Fruit fly (Drosophila melanogaster) whole organism, embryonic: ENCODE measurements around the gene CG33489.
A peak's percentile ranks its signal among the peaks of the same experiment; 100 is the strongest.

ENCODE experiments used
- Antp ChIP-seq: fragments of 200-800 bp; sonication (Bioruptor generic); optimal IDR thresholded peaks from 3 replicates; lab custom pipeline; 2016; ENCODE audit warnings: missing biosample characterization, missing genetic modification characterization
- Asciz ChIP-seq: fragments of 200-800 bp; sonication (Bioruptor generic); optimal IDR thresholded peaks from 2 replicates; lab custom pipeline; 2017; ENCODE audit warnings: missing biosample characterization, mild to moderate bottlenecking, missing genetic modification characterization, missing genetic modification reagents
- Atf3 ChIP-seq: fragments of 200-800 bp; sonication (Bioruptor generic); optimal IDR thresholded peaks from 3 replicates; lab custom pipeline; 2016; ENCODE audit warnings: missing biosample characterization, missing genetic modification characterization
- CG11085 ChIP-seq: fragments of 200-800 bp; sonication (Bioruptor generic); IDR thresholded peaks from 2 replicates; pipeline ENCODE4 v1.3.6; 2022; ENCODE audit warnings: missing biosample characterization, missing genetic modification characterization
- CG11504 ChIP-seq: fragments of 200-800 bp; sonication (Bioruptor generic); optimal IDR thresholded peaks from 3 replicates; lab custom pipeline; 2019; ENCODE audit warnings: missing biosample characterization, mild to moderate bottlenecking, missing genetic modification characterization, moderate library complexity
- CG14710 ChIP-seq: fragments of 200-800 bp; sonication (Bioruptor generic); optimal IDR thresholded peaks from 3 replicates; lab custom pipeline; 2019; ENCODE audit warnings: missing biosample characterization, mild to moderate bottlenecking, missing genetic modification characterization, moderate library complexity
- CG15696 ChIP-seq: fragments of 200-800 bp; sonication (Bioruptor generic); optimal IDR thresholded peaks from 2 replicates; lab custom pipeline; 2019; ENCODE audit warnings: missing biosample characterization, mild to moderate bottlenecking, missing genetic modification characterization, moderate library complexity
- CG1602 ChIP-seq: fragments of 200-800 bp; sonication (Bioruptor generic); optimal IDR thresholded peaks from 3 replicates; lab custom pipeline; 2016; ENCODE audit warnings: missing biosample characterization, missing genetic modification characterization
- CG1603 ChIP-seq: fragments of 200-800 bp; sonication (Bioruptor generic); optimal IDR thresholded peaks from 2 replicates; lab custom pipeline; 2019; ENCODE audit warnings: missing biosample characterization, mild to moderate bottlenecking, missing genetic modification characterization, moderate library complexity
- CG16813 ChIP-seq: fragments of 200-800 bp; sonication (Bioruptor generic); IDR thresholded peaks from 3 replicates; pipeline ENCODE4 v1.3.6; 2022; ENCODE audit warnings: missing biosample characterization, missing genetic modification characterization; ENCODE audit not compliant: partially characterized antibody
- CG17328 ChIP-seq: fragments of 200-800 bp; sonication (Bioruptor generic); IDR thresholded peaks from 2 replicates; pipeline ENCODE4 v1.3.6; 2022; ENCODE audit warnings: missing biosample characterization, missing genetic modification characterization
- CG18599 ChIP-seq: fragments of 200-800 bp; sonication (Bioruptor generic); optimal IDR thresholded peaks from 3 replicates; lab custom pipeline; 2017; ENCODE audit warnings: missing biosample characterization, missing genetic modification characterization, mild to moderate bottlenecking, moderate library complexity, missing genetic modification reagents
- CG18764 ChIP-seq: fragments of 200-800 bp; sonication (Bioruptor generic); optimal IDR thresholded peaks from 3 replicates; lab custom pipeline; 2016; ENCODE audit warnings: missing biosample characterization, missing genetic modification characterization
- CG2120 ChIP-seq: fragments of 200-800 bp; sonication (Bioruptor generic); optimal IDR thresholded peaks from 3 replicates; lab custom pipeline; 2016; ENCODE audit warnings: missing biosample characterization, missing genetic modification characterization
- CG30020 ChIP-seq: fragments of 200-800 bp; optimal IDR thresholded peaks from 2 replicates; lab custom pipeline; 2019; ENCODE audit warnings: missing biosample characterization, mild to moderate bottlenecking, missing genetic modification characterization, moderate library complexity
- CG4360 ChIP-seq: fragments of 200-800 bp; sonication (Bioruptor generic); IDR thresholded peaks from 2 replicates; pipeline ENCODE4 v1.3.6; 2022; ENCODE audit warnings: missing biosample characterization, missing genetic modification characterization
- CG4617 ChIP-seq: fragments of 200-800 bp; sonication (Bioruptor generic); optimal IDR thresholded peaks from 3 replicates; lab custom pipeline; 2016; ENCODE audit warnings: missing biosample characterization, missing genetic modification characterization, borderline replicate concordance
- CG6272 ChIP-seq: fragments of 200-800 bp; sonication (Bioruptor generic); IDR thresholded peaks from 2 replicates; pipeline ENCODE4 v1.3.6; 2022; ENCODE audit warnings: missing biosample characterization, missing genetic modification characterization
- CG6654 ChIP-seq: fragments of 200-800 bp; sonication (Bioruptor generic); optimal IDR thresholded peaks from 2 replicates; lab custom pipeline; 2017; ENCODE audit warnings: missing biosample characterization, mild to moderate bottlenecking, missing genetic modification characterization
- CG7928 ChIP-seq: fragments of 200-800 bp; sonication (Bioruptor generic); optimal IDR thresholded peaks from 2 replicates; lab custom pipeline; 2017; ENCODE audit warnings: missing biosample characterization, mild to moderate bottlenecking, missing genetic modification characterization
- CG9609 ChIP-seq: fragments of 200-800 bp; sonication (Bioruptor generic); optimal IDR thresholded peaks from 3 replicates; lab custom pipeline; 2016; ENCODE audit warnings: missing biosample characterization, missing genetic modification characterization
- CG9797 ChIP-seq: fragments of 200-800 bp; sonication (Bioruptor generic); optimal IDR thresholded peaks from 3 replicates; lab custom pipeline; 2018; ENCODE audit warnings: missing biosample characterization, mild to moderate bottlenecking, missing genetic modification characterization
- Chrac-16 ChIP-seq: fragments of 200-800 bp; sonication (Bioruptor generic); optimal IDR thresholded peaks from 3 replicates; lab custom pipeline; 2016; ENCODE audit warnings: missing biosample characterization, missing genetic modification characterization
- Dp ChIP-seq: fragments of 200-800 bp; sonication (Bioruptor generic); optimal IDR thresholded peaks from 2 replicates; lab custom pipeline; 2018; ENCODE audit warnings: missing biosample characterization, mild to moderate bottlenecking, missing genetic modification characterization, moderate library complexity
- E2f2 ChIP-seq: fragments of 200-800 bp; sonication (Bioruptor generic); IDR thresholded peaks from 2 replicates; pipeline ENCODE4 v1.3.6; 2022; ENCODE audit warnings: missing biosample characterization, missing genetic modification characterization
- HLH54F ChIP-seq: fragments of 200-800 bp; sonication (Bioruptor generic); optimal IDR thresholded peaks from 3 replicates; lab custom pipeline; 2016; ENCODE audit warnings: missing biosample characterization, missing genetic modification characterization
- Lhr ChIP-seq: fragments of 200-800 bp; sonication (Bioruptor generic); optimal IDR thresholded peaks from 3 replicates; lab custom pipeline; 2017; ENCODE audit warnings: mild to moderate bottlenecking, missing biosample characterization, missing genetic modification reagents, missing genetic modification characterization
- Lpt ChIP-seq: fragments of >200 bp; optimal IDR thresholded peaks from 2 replicates; lab custom pipeline; 2018; ENCODE audit warnings: missing biosample characterization, missing genetic modification characterization
- Mrtf ChIP-seq: fragments of 200-800 bp; sonication (Bioruptor generic); IDR thresholded peaks from 3 replicates; pipeline ENCODE4 v1.3.6; 2022; ENCODE audit warnings: missing biosample characterization, missing genetic modification characterization
- Myb ChIP-seq: fragments of 200-800 bp; sonication (Bioruptor generic); optimal IDR thresholded peaks from 2 replicates; lab custom pipeline; 2016; ENCODE audit warnings: missing biosample characterization, missing genetic modification characterization
- NFAT ChIP-seq: fragments of 200-800 bp; sonication (Bioruptor generic); IDR thresholded peaks from 2 replicates; pipeline ENCODE4 v1.3.6; 2022; ENCODE audit warnings: missing biosample characterization, missing genetic modification characterization
- NK7.1 ChIP-seq: fragments of 200-800 bp; sonication (Bioruptor generic); optimal IDR thresholded peaks from 3 replicates; lab custom pipeline; 2016; ENCODE audit warnings: missing biosample characterization, missing genetic modification characterization
- Ptx1 ChIP-seq: fragments of 200-800 bp; sonication (Bioruptor generic); IDR thresholded peaks from 2 replicates; pipeline ENCODE4 v1.3.6; 2022; ENCODE audit warnings: missing biosample characterization, missing genetic modification characterization
- Spps ChIP-seq: fragments of 200-800 bp; sonication (Bioruptor generic); optimal IDR thresholded peaks from 2 replicates; lab custom pipeline; 2018; ENCODE audit warnings: missing biosample characterization, mild to moderate bottlenecking, missing genetic modification characterization
- Taf1 ChIP-seq: fragments of 200-800 bp; sonication (Bioruptor generic); IDR thresholded peaks from 2 replicates; pipeline ENCODE4 v1.3.6; 2022; ENCODE audit warnings: missing biosample characterization, missing genetic modification characterization
- Tbp ChIP-seq: fragments of >200 bp; optimal IDR thresholded peaks from 2 replicates; lab custom pipeline; 2018; ENCODE audit warnings: missing biosample characterization, missing genetic modification characterization
- crol ChIP-seq: fragments of 200-800 bp; sonication (Bioruptor generic); IDR thresholded peaks from 2 replicates; pipeline ENCODE4 v1.3.6; 2022; ENCODE audit warnings: missing biosample characterization, missing genetic modification characterization
- eve ChIP-seq, 2 experiments: fragments of >200 bp; optimal IDR thresholded peaks; 2 replicates each; lab custom pipeline; 2017; ENCODE audit warnings: missing biosample characterization in 2 of 2, missing genetic modification characterization in 2 of 2
- fu2 ChIP-seq: fragments of 200-800 bp; sonication (Bioruptor generic); optimal IDR thresholded peaks from 2 replicates; lab custom pipeline; 2016; ENCODE audit warnings: missing biosample characterization, missing genetic modification characterization
- ind ChIP-seq: fragments of 200-800 bp; sonication (Bioruptor generic); optimal IDR thresholded peaks from 3 replicates; lab custom pipeline; 2016; ENCODE audit warnings: missing biosample characterization, missing genetic modification characterization
- knrl ChIP-seq: fragments of 200-800 bp; sonication (Bioruptor generic); IDR thresholded peaks from 3 replicates; pipeline ENCODE4 v1.3.6; 2022; ENCODE audit warnings: missing biosample characterization, missing genetic modification characterization; ENCODE audit not compliant: partially characterized antibody
- nerfin-1 ChIP-seq: fragments of 200-800 bp; sonication (Bioruptor generic); optimal IDR thresholded peaks from 3 replicates; lab custom pipeline; 2019; ENCODE audit warnings: missing biosample characterization, mild to moderate bottlenecking, missing genetic modification characterization, moderate library complexity
- scrt ChIP-seq: fragments of 200-800 bp; sonication (Bioruptor generic); optimal IDR thresholded peaks from 2 replicates; lab custom pipeline; 2018; ENCODE audit warnings: missing biosample characterization, mild to moderate bottlenecking, missing genetic modification characterization, moderate library complexity
- sob ChIP-seq: fragments of 200-800 bp; sonication (Bioruptor generic); IDR thresholded peaks from 2 replicates; pipeline ENCODE4 v1.3.6; 2022; ENCODE audit warnings: missing biosample characterization, missing genetic modification characterization
- sqz ChIP-seq: fragments of 200-800 bp; sonication (Bioruptor generic); optimal IDR thresholded peaks from 3 replicates; lab custom pipeline; 2018; ENCODE audit warnings: missing biosample characterization, mild to moderate bottlenecking, missing genetic modification characterization
- tll ChIP-seq, 2 experiments: fragments of 200-800 bp in 1 of 2; fragments of >200 bp in 1 of 2; sonication (Bioruptor generic) in 1 of 2; optimal IDR thresholded peaks; 2 replicates each; lab custom pipeline; 2017 to 2019; ENCODE audit warnings: missing biosample characterization in 2 of 2, missing genetic modification characterization in 2 of 2, mild to moderate bottlenecking in 1 of 2, moderate library complexity in 1 of 2
- usp ChIP-seq: fragments of >200 bp; optimal IDR thresholded peaks from 2 replicates; lab custom pipeline; 2017; ENCODE audit warnings: missing biosample characterization, missing genetic modification characterization
- wor ChIP-seq: fragments of 200-800 bp; sonication (Bioruptor generic); IDR thresholded peaks from 2 replicates; pipeline ENCODE4 v1.3.6; 2022; ENCODE audit warnings: missing biosample characterization, missing genetic modification characterization
- zen ChIP-seq: fragments of 200-800 bp; sonication (Bioruptor generic); optimal IDR thresholded peaks from 3 replicates; lab custom pipeline; 2018; ENCODE audit warnings: missing biosample characterization, mild to moderate bottlenecking, missing genetic modification characterization, moderate library complexity

The CG33489 gene

dm6 chr3L:11587720-11588580 lies 11.1 kb upstream of the CG33489 start, which contains the start of gene rt:
rt (minus strand) TSS chr3L:11587770.
- TF ChIP-seq Taf1 (no peak), CG7928 (no peak), zen (tag; lab: Kevin White, UChicago) (peak; percentile 6), CG1603 (peak; percentile 58), wor (GFP tag; lab: Robert Waterston, UW) (peak; percentile 42; the same call in 1 of the 2 replicates), CG4360 (GFP tag; lab: Robert Waterston, UW) (no peak), tll (GFP tag; optimal IDR thresholded peaks at IDR 0.05; lab: Kevin White, UChicago) (no peak), E2f2 (GFP tag; lab: Robert Waterston, UW) (peak; percentile 31; the same call in 1 of the 2 replicates), CG11085 (GFP tag; lab: Robert Waterston, UW) (no peak), Lpt (no peak), CG30020 (tag; lab: Kevin White, UChicago) (peak; percentile 39), CG9797 (GFP tag; lab: Kevin White, UChicago) (no peak), CG17328 (GFP tag; lab: Robert Waterston, UW) (peak; percentile 65), Spps (tag; lab: Kevin White, UChicago) (peak; percentile 44), CG4617 (no peak), CG2120 (no peak), Tbp (GFP tag; lab: Kevin White, UChicago) (no peak), Mrtf (peak; percentile 30; the same call in 1 of the 3 replicates), CG6272 (no peak), CG11504 (tag; lab: Kevin White, UChicago) (peak; percentile 66), CG18764 (peak; percentile 36), CG9609 (GFP tag; lab: Kevin White, UChicago) (no peak), Dp (GFP tag; lab: Kevin White, UChicago) (no peak), CG14710 (peak; percentile 62), CG1602 (GFP tag; lab: Kevin White, UChicago) (peak; percentile 38), CG15696 (tag; lab: Kevin White, UChicago) (peak; percentile 56), nerfin-1 (tag; lab: Kevin White, UChicago) (peak; percentile 70), sqz (GFP tag; lab: Kevin White, UChicago) (peak; percentile 31), NK7.1 (GFP tag; lab: Kevin White, UChicago) (no peak), HLH54F (no peak), Atf3 (GFP tag; lab: Kevin White, UChicago) (peak; percentile 2), fu2 (no peak), scrt (GFP tag; lab: Kevin White, UChicago) (peak; percentile 20), knrl (0 out of 3 replicates have a peak, but pooled peaks have one; percentile 19), CG6654 (GFP tag; lab: Kevin White, UChicago) (no peak), Chrac-16 (GFP tag; lab: Kevin White, UChicago) (peak; percentile 41), Lhr (peak; percentile 27), Antp (GFP tag; lab: Kevin White, UChicago) (no peak), crol (GFP tag; lab: Robert Waterston, UW) (no peak), NFAT (no peak), sob (GFP tag; lab: Robert Waterston, UW) (no peak; the same call in 1 of the 2 replicates), Myb (GFP tag; lab: Kevin White, UChicago) (no peak), Asciz (GFP tag; lab: Kevin White, UChicago) (peak; percentile 24), ind (GFP tag; lab: Kevin White, UChicago) (peak; percentile 47), CG16813 (GFP tag; lab: Robert Waterston, UW) (no peak), CG18599 (no peak), usp (GFP tag; lab: Kevin White, UChicago) (no peak), Ptx1 (GFP tag; lab: Robert Waterston, UW) (no peak; the same call in 1 of the 2 replicates), eve (GFP tag; optimal IDR thresholded peaks at IDR 0.05; lab: Kevin White, UChicago) (no peak)
